Worm (Caenorhabditis elegans) whole organism, mixed stage, embryonic: ENCODE results near the gene T05C12.11.

Experiments used
- blmp-1 ChIP-seq: fragments of 150-350 bp; optimal IDR thresholded peaks from 2 replicates; lab custom pipeline; 2014; ENCODE audit warnings: missing biosample characterization, missing genetic modification characterization
- lsy-2 ChIP-seq: fragments of 150-350 bp; optimal IDR thresholded peaks from 2 replicates; lab custom pipeline; 2014; ENCODE audit warnings: missing biosample characterization, missing genetic modification characterization

- TF ChIP-seq lsy-2 (tag; lab: Kevin White, UChicago) (no peak), blmp-1 (tag; lab: Kevin White, UChicago) (no peak)
These were observed 41.3 kb downstream of the T05C12.11 start for ce11 chrII:8129040-8129387.
